Worm (Caenorhabditis elegans): Measurements from ENCODE around the gene R10E12.2.

R10E12.2 gene

DNA sequence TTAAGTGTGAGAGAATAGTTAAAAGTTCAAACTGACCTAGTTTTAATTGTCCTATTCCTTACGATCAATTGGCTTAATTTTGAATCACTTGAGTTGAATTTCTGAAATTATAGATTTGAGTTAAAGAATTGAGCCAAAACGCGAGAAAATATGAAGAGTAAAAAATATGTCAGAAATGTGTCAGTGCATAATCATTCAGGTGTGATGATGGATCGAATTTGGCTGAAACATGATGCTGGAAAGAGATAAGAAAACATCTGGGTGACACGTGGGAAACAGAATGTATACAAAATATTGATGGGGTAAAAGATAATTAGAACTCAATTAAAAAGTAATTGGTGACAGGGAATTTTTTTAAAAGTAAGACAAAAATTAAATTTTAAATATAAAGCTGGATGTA lies at the start of gene R10E12.2:
R10E12.2 (minus strand) TSS at position 101 of the 400 bp plus-strand sequence.
- TF ChIP-seq tbp1 (GFP tag; optimal IDR thresholded peaks at IDR 0.05) (no peak), F55B11.4 (tag; optimal IDR thresholded peaks at IDR 0.05; ENCODE audit: borderline replicate concordance, insufficient read depth) (no peak), chd-7 (tag; optimal IDR thresholded peaks at IDR 0.05) (no peak), efl-1 (GFP tag; optimal IDR thresholded peaks at IDR 0.05) (no peak), Y79H2A.3 (GFP tag; conservative IDR thresholded peaks at IDR 0.05) (no peak), madf-3 (GFP tag; IDR thresholded peaks at IDR 0.05) (no peak), attf-3 (GFP tag; conservative IDR thresholded peaks at IDR 0.05) (no peak), sptf-2 (GFP tag; optimal IDR thresholded peaks at IDR 0.05) (no peak)

DNA sequence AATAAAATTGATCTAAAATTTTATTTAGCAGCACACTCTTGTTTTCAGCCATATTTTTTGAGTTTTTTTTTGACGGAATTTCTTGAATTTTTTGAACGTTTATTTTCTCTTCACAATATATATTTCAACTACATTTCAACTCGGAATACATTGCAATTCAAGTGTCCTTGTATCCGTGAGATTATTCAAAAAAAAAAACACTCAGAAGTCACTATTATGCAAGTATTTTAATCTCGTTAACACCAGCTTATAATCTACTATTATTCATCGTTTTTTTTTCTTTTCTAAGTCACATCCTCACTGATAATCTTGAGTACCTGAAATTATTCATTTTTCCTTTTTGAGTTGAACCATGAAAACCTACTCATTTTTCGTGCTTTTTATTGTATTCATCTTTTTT lies 49.8 kb upstream of the R10E12.2 start, which contains the start of gene ins-21:
ins-21 (plus strand) TSS at position 301 of the 400 bp plus-strand sequence.
- no peak for TF ChIP-seq sea-2 (GFP tag; IDR thresholded peaks at IDR 0.05)
- no peak for TF ChIP-seq madf-10 (tag; optimal IDR thresholded peaks at IDR 0.05)
- TF ChIP-seq B0336.3 (GFP tag; IDR thresholded peaks at IDR 0.05): no peak
- no peak for TF ChIP-seq Y53F4B.3 (GFP tag; IDR thresholded peaks at IDR 0.05)
- TF ChIP-seq dpff-1 (tag; optimal IDR thresholded peaks at IDR 0.05): no peak
- no peak for TF ChIP-seq F33H1.4 (GFP tag; IDR thresholded peaks at IDR 0.05)
- TF ChIP-seq ceh-58 (GFP tag; IDR thresholded peaks at IDR 0.05): no peak
- no peak for TF ChIP-seq nhr-120 (GFP tag; IDR thresholded peaks at IDR 0.05)
- no peak for TF ChIP-seq nhr-179 (tag; optimal IDR thresholded peaks at IDR 0.05)

DNA sequence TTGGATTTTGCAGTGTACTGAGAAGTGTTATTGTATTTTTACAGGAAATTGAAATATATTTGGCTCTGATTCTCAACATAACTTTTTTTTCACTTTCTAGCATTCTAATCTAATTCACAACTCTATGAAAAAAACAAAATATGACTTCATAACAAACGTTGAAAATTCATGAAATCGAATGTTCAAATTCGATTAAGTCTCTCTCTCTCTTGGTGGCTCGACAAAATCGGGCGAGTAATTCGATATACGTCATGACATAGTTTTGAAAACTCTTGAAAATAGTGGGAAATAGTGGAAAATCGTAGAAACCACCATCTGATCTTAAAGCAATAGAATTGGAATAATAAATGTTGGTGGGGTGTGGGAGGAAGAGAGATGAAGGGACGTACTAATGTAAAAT lies 44.3 kb upstream of the R10E12.2 start:
- no peak for TF ChIP-seq akir-1 (GFP tag; optimal IDR thresholded peaks at IDR 0.05)
- no peak for TF ChIP-seq madf-6 (GFP tag; IDR thresholded peaks at IDR 0.05)
- no peak for TF ChIP-seq mes-4 (tag; optimal IDR thresholded peaks at IDR 0.05)
- no peak for TF ChIP-seq nfya-2 (GFP tag; IDR thresholded peaks at IDR 0.05)
- no peak for TF ChIP-seq B0261.1 (tag; optimal IDR thresholded peaks at IDR 0.05)
- no peak for TF ChIP-seq ztf-25 (GFP tag; IDR thresholded peaks at IDR 0.05)
- no peak for TF ChIP-seq repo-1 (tag; optimal IDR thresholded peaks at IDR 0.05)
- no peak for TF ChIP-seq ZK185.1 (tag; optimal IDR thresholded peaks at IDR 0.05; ENCODE audit: poor library complexity, severe bottlenecking)
- no peak for TF ChIP-seq F37B4.10 (GFP tag; IDR thresholded peaks at IDR 0.05)
- TF ChIP-seq attf-3 (GFP tag; conservative IDR thresholded peaks at IDR 0.05): no peak

DNA sequence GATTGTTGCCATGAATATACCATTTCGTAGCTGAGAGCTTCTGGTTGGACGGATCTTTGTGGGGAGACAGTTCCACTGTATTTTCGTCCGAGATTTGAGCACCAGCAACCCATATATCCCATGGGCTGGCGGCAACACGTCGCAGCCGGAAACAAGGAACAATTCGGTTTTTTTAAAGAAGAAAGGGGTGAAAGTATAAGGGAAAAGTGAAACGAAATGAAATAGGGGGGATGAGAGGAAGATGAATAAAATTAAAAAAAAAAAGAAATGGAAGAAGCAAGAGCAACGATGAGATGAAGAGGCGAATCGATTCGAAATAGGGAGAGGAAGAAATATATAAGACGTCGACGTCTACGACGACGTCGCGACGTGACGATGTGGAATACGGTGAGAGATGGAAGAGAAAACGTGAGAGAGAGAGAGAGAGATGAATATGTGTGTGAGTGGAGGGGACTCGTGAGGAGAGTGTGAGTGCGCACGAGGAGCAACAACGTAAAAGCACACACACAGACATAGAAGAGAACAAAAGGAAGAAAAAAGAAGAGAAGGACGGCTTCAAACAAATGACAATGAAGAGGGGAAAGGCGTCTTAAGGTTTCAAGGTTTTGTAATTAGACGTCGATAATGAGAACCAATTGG lies 42.9 kb upstream of the R10E12.2 start, which contains the start of gene rgs-1:
rgs-1 (minus strand) TSS at position 146 of the 639 bp plus-strand sequence.
- peak; percentile 32 for TF ChIP-seq madf-10 (tag; optimal IDR thresholded peaks at IDR 0.05)
- no peak for TF ChIP-seq hsf-1 (GFP tag; IDR thresholded peaks at IDR 0.05)

DNA sequence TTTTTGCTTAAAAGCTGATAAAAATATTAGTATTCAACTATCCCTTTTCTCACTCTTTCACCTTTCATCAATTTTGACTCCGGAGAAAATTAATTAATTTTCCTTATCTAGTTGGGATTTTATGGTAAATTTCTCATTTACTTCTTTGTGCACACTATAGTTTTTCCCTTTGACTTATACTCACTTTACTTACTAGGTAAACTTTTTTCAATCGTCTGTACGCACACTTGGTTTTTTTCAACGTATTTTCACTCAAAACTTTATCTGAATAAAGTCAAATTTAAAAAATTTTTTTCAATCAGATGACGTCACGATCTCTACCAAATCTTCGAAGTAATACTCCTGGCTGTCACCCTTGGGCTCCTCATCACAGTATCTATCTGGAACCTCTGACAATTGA lies 38.5 kb upstream of the R10E12.2 start, which contains the start of gene C05B5.16:
C05B5.16 (plus strand) TSS at position 301 of the 400 bp plus-strand sequence.
- TF ChIP-seq lsl-1 (GFP tag; optimal IDR thresholded peaks at IDR 0.05): no peak
- TF ChIP-seq B0261.1 (tag; optimal IDR thresholded peaks at IDR 0.05): no peak
- no peak for TF ChIP-seq zfh-2 (GFP tag; conservative IDR thresholded peaks at IDR 0.05)

DNA sequence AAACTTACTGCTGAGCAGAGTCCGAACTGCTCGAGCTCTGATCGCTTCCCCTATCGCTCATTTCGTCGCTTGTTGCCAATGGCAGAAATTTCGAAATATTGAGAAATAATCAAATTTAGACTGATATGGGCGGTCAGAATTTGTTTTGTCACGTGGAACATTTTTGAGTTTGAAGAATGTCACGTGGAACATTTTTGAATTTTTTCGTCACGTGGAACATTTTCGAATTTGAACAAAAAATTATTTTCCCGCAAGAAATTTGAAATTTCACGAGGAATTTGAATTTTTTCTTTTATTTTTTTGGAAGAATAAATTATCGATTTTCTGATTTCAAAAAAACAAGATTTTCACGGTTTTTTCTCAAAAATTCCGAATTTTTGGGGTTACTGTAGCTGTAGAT lies 36.5 kb upstream of the R10E12.2 start, which contains the start of gene fbxa-155:
fbxa-155 (minus strand) TSS at position 101 of the 400 bp plus-strand sequence.
- TF ChIP-seq bed-1 (GFP tag; IDR thresholded peaks at IDR 0.05) (no peak), Y67H2A.10 (GFP tag; conservative IDR thresholded peaks at IDR 0.05) (no peak), F39B2.1 (GFP tag; IDR thresholded peaks at IDR 0.05) (no peak), nhr-90 (tag; optimal IDR thresholded peaks at IDR 0.05) (no peak), snpc-1.3 (tag; optimal IDR thresholded peaks at IDR 0.05; ENCODE audit: insufficient read depth) (no peak), T26A5.8 (tag; optimal IDR thresholded peaks at IDR 0.05) (no peak), pha-4 (tag; optimal IDR thresholded peaks at IDR 0.05) (no peak), K11D2.4 (GFP tag; IDR thresholded peaks at IDR 0.05) (no peak), nfyb-1 (GFP tag; IDR thresholded peaks at IDR 0.05) (no peak), F57A8.1 (GFP tag; optimal IDR thresholded peaks at IDR 0.05) (no peak), dpff-1 (tag; optimal IDR thresholded peaks at IDR 0.05) (no peak), Y79H2A.3 (GFP tag; conservative IDR thresholded peaks at IDR 0.05) (no peak), nfya-1 (tag; optimal IDR thresholded peaks at IDR 0.05; ENCODE audit: borderline replicate concordance, insufficient read depth) (no peak), ztf-6 (GFP tag; IDR thresholded peaks at IDR 0.05) (no peak)

All from whole organism, young adult.